Worm (Caenorhabditis elegans) whole organism, mixed stage, embryonic: ENCODE measurements around the gene unc-132.

Experiments
- blmp-1 ChIP-seq: fragments of 150-350 bp; optimal IDR thresholded peaks from 2 replicates; lab custom pipeline; 2014; ENCODE audit warnings: missing biosample characterization, missing genetic modification characterization
- elt-1 ChIP-seq: sonication (generic microtip); optimal IDR thresholded peaks from 2 replicates; lab custom pipeline; 2017; ENCODE audit warnings: missing genetic modification characterization, mild to moderate bottlenecking, missing compliant biosample characterization, antibody characterized with exemption, moderate library complexity, borderline replicate concordance; ENCODE audit not compliant: insufficient read depth
- lsy-2 ChIP-seq: fragments of 150-350 bp; optimal IDR thresholded peaks from 2 replicates; lab custom pipeline; 2014; ENCODE audit warnings: missing biosample characterization, missing genetic modification characterization
- nhr-2 ChIP-seq: fragments of 150-350 bp; optimal IDR thresholded peaks from 2 replicates; lab custom pipeline; 2014; ENCODE audit warnings: missing biosample characterization, missing genetic modification characterization
- nhr-237 ChIP-seq: fragments of 150-350 bp; optimal IDR thresholded peaks from 2 replicates; lab custom pipeline; 2014; ENCODE audit warnings: missing biosample characterization, missing genetic modification characterization
- snpc-4 ChIP-seq: fragments of 150-350 bp; optimal IDR thresholded peaks from 2 replicates; lab custom pipeline; 2014; ENCODE audit warnings: missing biosample characterization, missing genetic modification characterization
- sptf-1 ChIP-seq: sonication (generic microtip); optimal IDR thresholded peaks from 2 replicates; lab custom pipeline; 2017; ENCODE audit warnings: mild to moderate bottlenecking, missing genetic modification characterization, moderate library complexity, missing compliant biosample characterization
- tbx-8 ChIP-seq: fragments of 200-800 bp; sonication (Bioruptor generic); optimal IDR thresholded peaks from 2 replicates; lab custom pipeline; 2018; ENCODE audit warnings: mild to moderate bottlenecking, missing genetic modification characterization, moderate library complexity, missing compliant biosample characterization
- unc-39 ChIP-seq: fragments of 150-350 bp; optimal IDR thresholded peaks from 2 replicates; lab custom pipeline; 2014; ENCODE audit warnings: missing biosample characterization, missing genetic modification characterization
- unc-62 ChIP-seq: fragments of 150-350 bp; optimal IDR thresholded peaks from 2 replicates; lab custom pipeline; 2014; ENCODE audit warnings: missing biosample characterization, missing genetic modification reagents, missing genetic modification characterization
- zip-8 ChIP-seq: fragments of 150-350 bp; optimal IDR thresholded peaks from 2 replicates; lab custom pipeline; 2014; ENCODE audit warnings: missing biosample characterization, missing genetic modification characterization
- ztf-11 ChIP-seq: fragments of 150-350 bp; optimal IDR thresholded peaks from 2 replicates; lab custom pipeline; 2014; ENCODE audit warnings: missing biosample characterization, missing genetic modification characterization

ce11 chrV:3743172-3743626, 56.3 kb downstream of the unc-132 start, which contains the start of gene mtm-9:
- TF ChIP-seq nhr-237 (tag; lab: Kevin White, UChicago) = no peak
- TF ChIP-seq nhr-2 (tag; lab: Kevin White, UChicago) = no peak
- no peak for TF ChIP-seq blmp-1 (tag; lab: Kevin White, UChicago)
- TF ChIP-seq ztf-11 (tag; lab: Kevin White, UChicago) = no peak
- TF ChIP-seq tbx-8 (GFP tag; lab: Kevin White, UChicago) = no peak
- peak; percentile 3 for TF ChIP-seq lsy-2 (tag; lab: Kevin White, UChicago)
- TF ChIP-seq elt-1 (tag; lab: Kevin White, UChicago) = no peak
- TF ChIP-seq zip-8 (tag; lab: Kevin White, UChicago) = no peak
- no peak for TF ChIP-seq snpc-4
- no peak for TF ChIP-seq unc-39 (tag; lab: Kevin White, UChicago)
- TF ChIP-seq sptf-1 (tag; lab: Kevin White, UChicago) = no peak
- TF ChIP-seq unc-62 (GFP tag; lab: Kevin White, UChicago) = no peak
